Fruit fly (Drosophila melanogaster) whole organism, embryonic: ENCODE data around the gene CG11839.

Experiments used
- ATbp ChIP-seq: fragments of 200-800 bp; sonication (Bioruptor generic); optimal IDR thresholded peaks from 2 replicates; lab custom pipeline; 2017; ENCODE audit warnings: missing biosample characterization, mild to moderate bottlenecking, missing genetic modification characterization, missing genetic modification reagents
- B-H1 ChIP-seq: fragments of 200-800 bp; sonication (Bioruptor generic); IDR thresholded peaks from 3 replicates; pipeline ENCODE4 v1.3.6; 2022; ENCODE audit warnings: missing biosample characterization, missing genetic modification characterization
- CG10654 ChIP-seq: fragments of 200-800 bp; sonication (Bioruptor generic); optimal IDR thresholded peaks from 2 replicates; lab custom pipeline; 2016; ENCODE audit warnings: missing biosample characterization, missing genetic modification characterization
- CG11093 ChIP-seq: fragments of 200-800 bp; sonication (Bioruptor generic); IDR thresholded peaks from 3 replicates; pipeline ENCODE4 v1.3.6; 2022; ENCODE audit warnings: missing biosample characterization, missing genetic modification characterization
- CG17186 ChIP-seq: fragments of 200-800 bp; sonication (Bioruptor generic); optimal IDR thresholded peaks from 3 replicates; lab custom pipeline; 2017; ENCODE audit warnings: missing biosample characterization, missing genetic modification reagents, missing genetic modification characterization
- CG1832 ChIP-seq: fragments of 200-800 bp; sonication (Bioruptor generic); optimal IDR thresholded peaks from 2 replicates; lab custom pipeline; 2017; ENCODE audit warnings: missing biosample characterization, mild to moderate bottlenecking, missing genetic modification characterization, inconsistent platforms
- CG30020 ChIP-seq: fragments of 200-800 bp; optimal IDR thresholded peaks from 2 replicates; lab custom pipeline; 2019; ENCODE audit warnings: missing biosample characterization, mild to moderate bottlenecking, missing genetic modification characterization, moderate library complexity
- CG6689 ChIP-seq: fragments of 200-800 bp; sonication (Bioruptor generic); IDR thresholded peaks from 2 replicates; pipeline ENCODE4 v1.3.6; 2022; ENCODE audit warnings: missing biosample characterization, missing genetic modification characterization
- CG6765 ChIP-seq: fragments of 200-800 bp; sonication (Bioruptor generic); optimal IDR thresholded peaks from 3 replicates; lab custom pipeline; 2017; ENCODE audit warnings: missing biosample characterization, mild to moderate bottlenecking, missing genetic modification characterization
- CG7987 ChIP-seq: fragments of 200-800 bp; sonication (Bioruptor generic); optimal IDR thresholded peaks from 2 replicates; lab custom pipeline; 2018; ENCODE audit warnings: missing biosample characterization, mild to moderate bottlenecking, missing genetic modification characterization, moderate library complexity
- CG8765 ChIP-seq: fragments of 200-800 bp; sonication (Bioruptor generic); IDR thresholded peaks from 2 replicates; pipeline ENCODE4 v1.3.6; 2022; ENCODE audit warnings: missing biosample characterization, missing genetic modification characterization
- D19B ChIP-seq: fragments of 200-800 bp; sonication (Bioruptor generic); optimal IDR thresholded peaks from 2 replicates; lab custom pipeline; 2017; ENCODE audit warnings: missing biosample characterization, mild to moderate bottlenecking, missing genetic modification characterization
- Dad ChIP-seq: fragments of 200-800 bp; sonication (Bioruptor generic); optimal IDR thresholded peaks from 3 replicates; lab custom pipeline; 2016; ENCODE audit warnings: missing biosample characterization, missing genetic modification characterization
- Dbx ChIP-seq: fragments of 200-800 bp; sonication (Bioruptor generic); IDR thresholded peaks from 3 replicates; pipeline ENCODE4 v1.3.6; 2022; ENCODE audit warnings: missing biosample characterization, missing genetic modification characterization
- Doc2 ChIP-seq: fragments of 200-800 bp; sonication (Bioruptor generic); IDR thresholded peaks from 2 replicates; pipeline ENCODE4 v1.3.6; 2022; ENCODE audit warnings: missing biosample characterization, missing genetic modification characterization
- Dref ChIP-seq: fragments of 200-800 bp; sonication (Bioruptor generic); IDR thresholded peaks from 2 replicates; pipeline ENCODE4 v1.3.6; 2022; ENCODE audit warnings: missing biosample characterization, missing genetic modification characterization
- Ets65A ChIP-seq: fragments of 200-800 bp; sonication (Bioruptor generic); peaks from one replicate; lab custom pipeline; 2016; ENCODE audit warnings: missing biosample characterization, missing genetic modification characterization
- H2.0 ChIP-seq: fragments of 200-800 bp; sonication (Bioruptor generic); IDR thresholded peaks from 2 replicates; pipeline ENCODE4 v1.3.6; 2022; ENCODE audit warnings: missing biosample characterization, missing genetic modification characterization
- HLH54F ChIP-seq: fragments of 200-800 bp; sonication (Bioruptor generic); optimal IDR thresholded peaks from 3 replicates; lab custom pipeline; 2016; ENCODE audit warnings: missing biosample characterization, missing genetic modification characterization
- Hmr ChIP-seq: fragments of 200-800 bp; sonication (Bioruptor generic); optimal IDR thresholded peaks from 3 replicates; lab custom pipeline; 2017; ENCODE audit warnings: mild to moderate bottlenecking, missing biosample characterization, missing genetic modification reagents, missing genetic modification characterization
- Med ChIP-seq: fragments of 200-800 bp; sonication (Bioruptor generic); peaks from one replicate; lab custom pipeline; 2016; ENCODE audit warnings: missing biosample characterization, missing genetic modification characterization, mild to moderate bottlenecking, inconsistent platforms, moderate library complexity
- Poxn ChIP-seq: fragments of 200-800 bp; sonication (Bioruptor generic); IDR thresholded peaks from 2 replicates; pipeline ENCODE4 v1.3.6; 2022; ENCODE audit warnings: missing biosample characterization, missing genetic modification characterization
- YL-1 ChIP-seq: fragments of 200-800 bp; sonication (Bioruptor generic); optimal IDR thresholded peaks from 3 replicates; lab custom pipeline; 2017; ENCODE audit warnings: missing biosample characterization, mild to moderate bottlenecking, missing genetic modification characterization
- az2 ChIP-seq: fragments of 200-800 bp; sonication (Bioruptor generic); optimal IDR thresholded peaks from 3 replicates; lab custom pipeline; 2016; ENCODE audit warnings: missing biosample characterization, missing genetic modification characterization
- cwo ChIP-seq: fragments of 200-800 bp; sonication (Bioruptor generic); optimal IDR thresholded peaks from 3 replicates; lab custom pipeline; 2017; ENCODE audit warnings: missing biosample characterization, missing genetic modification characterization, mild to moderate bottlenecking, moderate library complexity, missing genetic modification reagents
- dimm ChIP-seq: fragments of 200-800 bp; sonication (Bioruptor generic); IDR thresholded peaks from 2 replicates; pipeline ENCODE4 v1.3.6; 2022; ENCODE audit warnings: missing biosample characterization, missing genetic modification characterization
- disco-r ChIP-seq: fragments of 200-800 bp; sonication (Bioruptor generic); optimal IDR thresholded peaks from 2 replicates; lab custom pipeline; 2016; ENCODE audit warnings: missing biosample characterization, missing genetic modification characterization
- emc ChIP-seq: fragments of 200-800 bp; sonication (Bioruptor generic); optimal IDR thresholded peaks from 2 replicates; lab custom pipeline; 2016; ENCODE audit warnings: missing biosample characterization, missing genetic modification characterization
- esg ChIP-seq: fragments of 200-800 bp; sonication (Bioruptor generic); conservative IDR thresholded peaks from 2 replicates; pipeline ENCODE4 v1.3.6; 2022; ENCODE audit warnings: missing biosample characterization, missing genetic modification characterization
- fd96Cb ChIP-seq: fragments of 200-800 bp; sonication (Bioruptor generic); optimal IDR thresholded peaks from 2 replicates; lab custom pipeline; 2018; ENCODE audit warnings: missing biosample characterization, mild to moderate bottlenecking, missing genetic modification characterization, moderate library complexity
- gce ChIP-seq: fragments of 200-800 bp; sonication (Bioruptor generic); IDR thresholded peaks from 3 replicates; pipeline ENCODE4 v1.3.6; 2022; ENCODE audit warnings: missing biosample characterization, missing genetic modification characterization
- gro ChIP-seq: fragments of 200-800 bp; sonication (Bioruptor generic); optimal IDR thresholded peaks from 2 replicates; lab custom pipeline; 2016; ENCODE audit warnings: missing biosample characterization, missing genetic modification characterization
- gsb ChIP-seq: fragments of 200-800 bp; sonication (Bioruptor generic); IDR thresholded peaks from 2 replicates; pipeline ENCODE4 v1.3.6; 2022; ENCODE audit warnings: missing biosample characterization, missing genetic modification characterization
- hbn ChIP-seq: fragments of 200-800 bp; sonication (Bioruptor generic); IDR thresholded peaks from 2 replicates; pipeline ENCODE4 v1.3.6; 2022; ENCODE audit warnings: missing biosample characterization, missing genetic modification characterization; ENCODE audit not compliant: partially characterized antibody
- jumu ChIP-seq: fragments of 200-800 bp; sonication (Bioruptor generic); optimal IDR thresholded peaks from 3 replicates; lab custom pipeline; 2016; ENCODE audit warnings: missing biosample characterization, missing genetic modification characterization
- lbe ChIP-seq: fragments of 200-800 bp; sonication (Bioruptor generic); optimal IDR thresholded peaks from 2 replicates; lab custom pipeline; 2016; ENCODE audit warnings: missing biosample characterization, mild to moderate bottlenecking, missing genetic modification characterization
- lola ChIP-seq, 3 experiments: fragments of >200 bp in 2 of 3; fragments of 200-800 bp in 1 of 3; sonication (Bioruptor generic) in 1 of 3; optimal IDR thresholded peaks; 2 replicates each; lab custom pipeline; 2017 to 2019; ENCODE audit warnings: missing biosample characterization in 3 of 3, missing genetic modification characterization in 3 of 3, mild to moderate bottlenecking in 1 of 3, moderate library complexity in 1 of 3
- nom ChIP-seq: fragments of 200-800 bp; sonication (Bioruptor generic); optimal IDR thresholded peaks from 2 replicates; lab custom pipeline; 2017; ENCODE audit warnings: missing biosample characterization, missing genetic modification characterization, mild to moderate bottlenecking, moderate library complexity, missing genetic modification reagents
- otp ChIP-seq: fragments of 200-800 bp; sonication (Bioruptor generic); IDR thresholded peaks from 3 replicates; pipeline ENCODE4, ENCODE4 v1.3.6; 2022; ENCODE audit warnings: missing biosample characterization, missing genetic modification characterization
- pnt ChIP-seq: fragments of 200-800 bp; sonication (Bioruptor generic); optimal IDR thresholded peaks from 3 replicates; lab custom pipeline; 2016; ENCODE audit warnings: missing biosample characterization, missing genetic modification characterization
- prd ChIP-seq, 3 experiments: fragments of >200 bp in 2 of 3; fragments of 200-800 bp in 1 of 3; sonication (Bioruptor generic) in 1 of 3; optimal IDR thresholded peaks in 2 of 3; IDR thresholded peaks in 1 of 3; 2 replicates in 2 of 3; 3 replicates in 1 of 3; pipeline versions ENCODE4 v1.3.6 to Lab custom; 2017 to 2022; ENCODE audit warnings: missing biosample characterization in 1 of 3, missing genetic modification characterization in 1 of 3
- sd ChIP-seq: fragments of 200-800 bp; sonication (Bioruptor generic); optimal IDR thresholded peaks from 3 replicates; lab custom pipeline; 2018; ENCODE audit warnings: missing biosample characterization, mild to moderate bottlenecking, missing genetic modification characterization, moderate library complexity
- sens ChIP-seq: fragments of 200-800 bp; sonication (Bioruptor generic); peaks from one replicate; lab custom pipeline; 2016; ENCODE audit warnings: missing biosample characterization, missing genetic modification characterization
- sens-2 ChIP-seq: fragments of 200-800 bp; sonication (Bioruptor generic); IDR thresholded peaks from 2 replicates; pipeline ENCODE4 v1.3.6; 2022; ENCODE audit warnings: missing biosample characterization, missing genetic modification characterization
- sim ChIP-seq: fragments of 200-800 bp; sonication (Bioruptor generic); IDR thresholded peaks from 2 replicates; pipeline ENCODE4 v1.3.6; 2022; ENCODE audit warnings: missing biosample characterization, missing genetic modification characterization
- tin ChIP-seq: fragments of 200-800 bp; sonication (Bioruptor generic); optimal IDR thresholded peaks from 3 replicates; lab custom pipeline; 2016; ENCODE audit warnings: missing biosample characterization, missing genetic modification characterization
- trh ChIP-seq: fragments of 200-800 bp; sonication (Bioruptor generic); optimal IDR thresholded peaks from 2 replicates; lab custom pipeline; 2016; ENCODE audit warnings: missing biosample characterization, missing genetic modification characterization
- vfl ChIP-seq: fragments of 200-800 bp; sonication (Bioruptor generic); optimal IDR thresholded peaks from 2 replicates; lab custom pipeline; 2016; ENCODE audit warnings: missing biosample characterization, missing genetic modification characterization
- vnd ChIP-seq: fragments of 200-800 bp; sonication (Bioruptor generic); IDR thresholded peaks from 3 replicates; pipeline ENCODE4 v1.3.6; 2022; ENCODE audit warnings: missing biosample characterization, missing genetic modification characterization; ENCODE audit not compliant: partially characterized antibody
- wdn ChIP-seq: fragments of 200-800 bp; sonication (Bioruptor generic); IDR thresholded peaks from 2 replicates; pipeline ENCODE4 v1.3.6; 2022; ENCODE audit warnings: missing biosample characterization, missing genetic modification characterization
- zfh2 ChIP-seq: fragments of 200-800 bp; sonication (Bioruptor generic); optimal IDR thresholded peaks from 2 replicates; lab custom pipeline; 2016; ENCODE audit warnings: missing biosample characterization, missing genetic modification characterization

The CG11839 gene

dm6 chr3R:25069569-25069968 is at the start of gene CG11839, which contains the start of gene Stt3B (continued):
- TF ChIP-seq vfl (GFP tag; lab: Kevin White, UChicago) (peak; percentile 77), CG30020 (tag; lab: Kevin White, UChicago) (peak; percentile 91), Dad (GFP tag; lab: Kevin White, UChicago) (peak; percentile 72), hbn (GFP tag; lab: Robert Waterston, UW) (peak; percentile 92), emc (GFP tag; lab: Kevin White, UChicago) (peak; percentile 35), fd96Cb (tag; lab: Kevin White, UChicago) (peak; percentile 24), trh (GFP tag; lab: Kevin White, UChicago) (peak; percentile 30), gce (GFP tag; lab: Robert Waterston, UW) (no peak), Doc2 (GFP tag; lab: Robert Waterston, UW) (no peak), sens (GFP tag; lab: Kevin White, UChicago) (peak; percentile 96), sens-2 (GFP tag; lab: Robert Waterston, UW) (no peak), CG6765 (GFP tag; lab: Kevin White, UChicago) (peak; percentile 4), sd (tag; lab: Kevin White, UChicago) (no peak), Dbx (GFP tag; lab: Robert Waterston, UW) (peak; percentile 80), ATbp (GFP tag; lab: Kevin White, UChicago) (no peak), sim (GFP tag; lab: Robert Waterston, UW) (no peak), prd (optimal IDR thresholded peaks at IDR 0.05; lab: Kevin White, UChicago) (no peak), prd (GFP tag; IDR thresholded peaks at IDR 0.05; lab: Robert Waterston, UW) (peak; percentile 79), YL-1 (GFP tag; lab: Kevin White, UChicago) (peak; percentile 79), B-H1 (GFP tag; lab: Robert Waterston, UW) (peak; percentile 24; the same call in 1 of the 3 replicates), Ets65A (peak; percentile 97), esg (0 out of 2 replicates have a peak, but pooled peaks have one; percentile 23), D19B (GFP tag; lab: Kevin White, UChicago) (peak; percentile 32), nom (GFP tag; lab: Kevin White, UChicago) (peak; percentile 24), CG11093 (GFP tag; lab: Robert Waterston, UW) (no peak), vnd (GFP tag; lab: Robert Waterston, UW) (peak; percentile 90), cwo (no peak), HLH54F (GFP tag; lab: Kevin White, UChicago) (peak; percentile 79), gro (GFP tag; lab: Kevin White, UChicago) (peak; percentile 79), Med (GFP tag; lab: Kevin White, UChicago) (peak; percentile 96), CG17186 (peak; percentile 41), lbe (GFP tag; lab: Kevin White, UChicago) (peak; percentile 73), CG7987 (GFP tag; lab: Kevin White, UChicago) (peak; percentile 30), zfh2 (GFP tag; lab: Kevin White, UChicago) (peak; percentile 92), az2 (GFP tag; lab: Kevin White, UChicago) (peak; percentile 66), lola (GFP tag; optimal IDR thresholded peaks at IDR 0.05; lab: Kevin White, UChicago) (peak in 1 of 3 experiments; percentile 68), CG8765 (no peak), dimm (GFP tag; lab: Robert Waterston, UW) (no peak), wdn (peak; percentile 43; the same call in 1 of the 2 replicates), CG6689 (GFP tag; lab: Robert Waterston, UW) (no peak; the same call in 1 of the 2 replicates), otp (GFP tag; lab: Robert Waterston, UW) (no peak), gsb (GFP tag; lab: Robert Waterston, UW) (no peak), CG10654 (GFP tag; lab: Kevin White, UChicago) (peak; percentile 70), CG1832 (GFP tag; lab: Kevin White, UChicago) (no peak), tin (GFP tag; lab: Kevin White, UChicago) (peak; percentile 78), pnt (peak; percentile 77), Hmr (no peak), H2.0 (GFP tag; lab: Robert Waterston, UW) (no peak; the same call in 1 of the 2 replicates), disco-r (GFP tag; lab: Kevin White, UChicago) (peak; percentile 17), jumu (GFP tag; lab: Kevin White, UChicago) (peak; percentile 82), Poxn (GFP tag; lab: Robert Waterston, UW) (no peak), Dref (GFP tag; lab: Robert Waterston, UW) (peak; percentile 89)
